Worm (Caenorhabditis elegans): ENCODE measurements around the gene C55C3.1.

The C55C3.1 gene

ce11 chrIV:5744114-5744513 is 35.2 kb downstream of the C55C3.1 start, which contains the start of gene C45E5.1:
Gene C45E5.1, plus strand, starts transcription at chrIV:5744403.
- TF ChIP-seq hnd-1 (tag; optimal IDR thresholded peaks at IDR 0.05) (no peak), ceh-36 (tag; optimal IDR thresholded peaks at IDR 0.05) (no peak), tra-4 (tag; optimal IDR thresholded peaks at IDR 0.05) (no peak), tbx-11 (GFP tag; IDR thresholded peaks at IDR 0.05) (no peak)

ce11 chrIV:5749874-5750273 is 41.0 kb downstream of the C55C3.1 start:
- TF ChIP-seq hnd-1 (tag; optimal IDR thresholded peaks at IDR 0.05): no peak

- TF ChIP-seq ama-1 (optimal IDR thresholded peaks at IDR 0.05) (no peak), ets-7 (tag; optimal IDR thresholded peaks at IDR 0.05) (no peak), ceh-13 (GFP tag; optimal IDR thresholded peaks at IDR 0.05) (no peak), sea-1 (GFP tag; conservative IDR thresholded peaks at IDR 0.05) (no peak), F13C5.2 (tag; optimal IDR thresholded peaks at IDR 0.05) (no peak)
Observed at ce11 chrIV:5751997-5752396, 43.1 kb downstream of the C55C3.1 start.

ce11 chrIV:5752704-5753103 is 43.8 kb downstream of the C55C3.1 start:
- no peak for TF ChIP-seq tbx-11 (GFP tag; IDR thresholded peaks at IDR 0.05)
- no peak for TF ChIP-seq aly-1 (tag; optimal IDR thresholded peaks at IDR 0.05)
- TF ChIP-seq hnd-1 (tag; optimal IDR thresholded peaks at IDR 0.05): no peak
- TF ChIP-seq tra-4 (tag; optimal IDR thresholded peaks at IDR 0.05): no peak
- TF ChIP-seq scrt-1 (GFP tag; IDR thresholded peaks at IDR 0.05): no peak
- no peak for TF ChIP-seq hmg-4 (GFP tag; optimal IDR thresholded peaks at IDR 0.05)
- no peak for TF ChIP-seq flt-1 (GFP tag; IDR thresholded peaks at IDR 0.05)
- no peak for TF ChIP-seq F13C5.2 (tag; optimal IDR thresholded peaks at IDR 0.05)
- no peak for TF ChIP-seq hmbx-1 (tag; optimal IDR thresholded peaks at IDR 0.05)
- no peak for TF ChIP-seq sea-1 (GFP tag; conservative IDR thresholded peaks at IDR 0.05)

ce11 chrIV:5753253-5753652 is 44.4 kb downstream of the C55C3.1 start:
- no peak for TF ChIP-seq ceh-36 (tag; optimal IDR thresholded peaks at IDR 0.05)

- TF ChIP-seq tbx-37 (GFP tag; conservative IDR thresholded peaks at IDR 0.05) (0 out of 2 replicates have a peak, but pooled peaks have one; percentile 8), hmg-4 (GFP tag; optimal IDR thresholded peaks at IDR 0.05) (no peak), scrt-1 (GFP tag; IDR thresholded peaks at IDR 0.05) (no peak), ceh-13 (GFP tag; optimal IDR thresholded peaks at IDR 0.05) (no peak)
Observed at ce11 chrIV:5753954-5754543, 45.2 kb downstream of the C55C3.1 start.

- TF ChIP-seq F13C5.2 (tag; optimal IDR thresholded peaks at IDR 0.05) (no peak), tra-4 (tag; optimal IDR thresholded peaks at IDR 0.05) (no peak), hmbx-1 (tag; optimal IDR thresholded peaks at IDR 0.05) (no peak), ceh-13 (GFP tag; optimal IDR thresholded peaks at IDR 0.05) (no peak), sea-1 (GFP tag; conservative IDR thresholded peaks at IDR 0.05) (no peak), ama-1 (optimal IDR thresholded peaks at IDR 0.05) (no peak), flt-1 (GFP tag; IDR thresholded peaks at IDR 0.05) (no peak), pes-1 (GFP tag; IDR thresholded peaks at IDR 0.05) (no peak), B0310.2 (tag; optimal IDR thresholded peaks at IDR 0.05) (no peak), scrt-1 (GFP tag; IDR thresholded peaks at IDR 0.05) (no peak), hnd-1 (tag; optimal IDR thresholded peaks at IDR 0.05) (no peak), ets-7 (tag; optimal IDR thresholded peaks at IDR 0.05) (no peak), hmg-4 (GFP tag; optimal IDR thresholded peaks at IDR 0.05) (no peak), tbx-11 (GFP tag; IDR thresholded peaks at IDR 0.05) (no peak), tbx-37 (GFP tag; conservative IDR thresholded peaks at IDR 0.05) (no peak), ceh-36 (tag; optimal IDR thresholded peaks at IDR 0.05) (no peak), aly-1 (tag; optimal IDR thresholded peaks at IDR 0.05) (no peak)
Observed at ce11 chrIV:5754821-5755220, 45.9 kb downstream of the C55C3.1 start.

ce11 chrIV:5755922-5756321 is 47.0 kb downstream of the C55C3.1 start:
- no peak for TF ChIP-seq tbx-37 (GFP tag; conservative IDR thresholded peaks at IDR 0.05)

ce11 chrIV:5757762-5758161 is 48.9 kb downstream of the C55C3.1 start, which contains the start of gene nhr-46:
Gene nhr-46, minus strand, starts transcription at chrIV:5757862.
- TF ChIP-seq sea-1 (GFP tag; conservative IDR thresholded peaks at IDR 0.05) (no peak), tra-4 (tag; optimal IDR thresholded peaks at IDR 0.05) (no peak), ets-7 (tag; optimal IDR thresholded peaks at IDR 0.05) (no peak), hnd-1 (tag; optimal IDR thresholded peaks at IDR 0.05) (no peak), ceh-13 (GFP tag; optimal IDR thresholded peaks at IDR 0.05) (no peak), hmbx-1 (tag; optimal IDR thresholded peaks at IDR 0.05) (no peak), tbx-11 (GFP tag; IDR thresholded peaks at IDR 0.05) (no peak), pes-1 (GFP tag; IDR thresholded peaks at IDR 0.05) (no peak), ama-1 (optimal IDR thresholded peaks at IDR 0.05) (no peak), scrt-1 (GFP tag; IDR thresholded peaks at IDR 0.05) (no peak), tbx-37 (GFP tag; conservative IDR thresholded peaks at IDR 0.05) (no peak), hmg-4 (GFP tag; optimal IDR thresholded peaks at IDR 0.05) (no peak), B0310.2 (tag; optimal IDR thresholded peaks at IDR 0.05) (no peak), flt-1 (GFP tag; IDR thresholded peaks at IDR 0.05) (no peak), aly-1 (tag; optimal IDR thresholded peaks at IDR 0.05) (no peak), ceh-36 (tag; optimal IDR thresholded peaks at IDR 0.05) (no peak), F13C5.2 (tag; optimal IDR thresholded peaks at IDR 0.05) (no peak)
